Worm (Caenorhabditis elegans) whole organism, late embryonic: ENCODE measurements around the gene F14D12.1.

ENCODE experiments used
- K02D7.2 ChIP-seq: sonication (generic microtip); optimal IDR thresholded peaks from 2 replicates; lab custom pipeline; 2017; ENCODE audit warnings: mild to moderate bottlenecking, missing genetic modification characterization, missing compliant biosample characterization
- T23F11.4 ChIP-seq: fragments of 200-800 bp; sonication (Bioruptor generic); optimal IDR thresholded peaks from 2 replicates; lab custom pipeline; 2018; ENCODE audit warnings: mild to moderate bottlenecking, missing genetic modification characterization, missing compliant biosample characterization
- ceh-14 ChIP-seq: sonication (generic microtip); optimal IDR thresholded peaks from 2 replicates; lab custom pipeline; 2016; ENCODE audit warnings: missing genotype, missing genetic modification characterization, missing compliant biosample characterization
- dve-1 ChIP-seq: sonication (generic microtip); optimal IDR thresholded peaks from 2 replicates; lab custom pipeline; 2017; ENCODE audit warnings: antibody characterized with exemption, mild to moderate bottlenecking, missing genetic modification characterization, missing compliant biosample characterization
- fax-1 ChIP-seq: sonication (generic microtip); optimal IDR thresholded peaks from 2 replicates; lab custom pipeline; 2016; ENCODE audit warnings: missing genotype, missing genetic modification characterization, missing compliant biosample characterization
- lin-11 ChIP-seq: fragments of 200-800 bp; sonication (Bioruptor generic); optimal IDR thresholded peaks from 2 replicates; lab custom pipeline; 2018; ENCODE audit warnings: mild to moderate bottlenecking, missing genetic modification characterization, missing compliant biosample characterization
- tbx-2 ChIP-seq: sonication (generic microtip); optimal IDR thresholded peaks from 2 replicates; lab custom pipeline; 2016; ENCODE audit warnings: missing genetic modification characterization, missing compliant biosample characterization
- ttx-3 ChIP-seq: sonication (generic microtip); optimal IDR thresholded peaks from 2 replicates; lab custom pipeline; 2016; ENCODE audit warnings: missing genetic modification reagents, missing genetic modification characterization, missing compliant biosample characterization

- TF ChIP-seq ceh-14 (tag; lab: Kevin White, UChicago) (no peak), T23F11.4 (GFP tag; lab: Kevin White, UChicago) (no peak), tbx-2 (tag; lab: Kevin White, UChicago) (no peak), dve-1 (no peak), lin-11 (tag; lab: Kevin White, UChicago) (no peak), ttx-3 (tag; lab: Kevin White, UChicago) (no peak), fax-1 (tag; lab: Kevin White, UChicago) (no peak), K02D7.2 (tag; lab: Kevin White, UChicago) (no peak)
Measured at ce11 chrX:5641315-5641714, 37.7 kb downstream of the F14D12.1 start, which contains the start of gene T22B7.4.
